Worm (Caenorhabditis elegans): ENCODE results near the gene B0238.9.

DNA sequence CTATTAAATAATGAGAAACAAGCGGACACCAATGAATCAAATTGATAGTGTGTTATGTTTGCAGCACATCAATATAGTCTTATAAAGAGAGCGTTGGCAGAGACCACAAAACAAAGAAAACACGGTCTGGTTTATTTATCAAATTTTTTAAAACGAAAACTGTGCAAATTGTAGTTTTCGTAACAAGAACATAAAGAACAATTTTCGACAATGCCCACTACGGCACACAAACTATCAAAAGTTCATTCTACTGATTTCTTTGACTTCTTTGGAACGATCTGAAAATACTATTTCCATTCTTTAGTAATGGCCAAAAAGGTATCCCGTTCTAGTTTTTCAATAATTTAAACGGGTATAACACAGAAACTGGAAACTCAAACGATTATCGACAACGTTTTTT lies 40.8 kb downstream of the B0238.9 start, which contains the start of gene cest-35.2:
- TF ChIP-seq lin-39 (tag; optimal IDR thresholded peaks at IDR 0.05), result no peak
- TF ChIP-seq unc-30 (tag; optimal IDR thresholded peaks at IDR 0.05), result no peak

Measured in whole organism, L1 larva.